Fruit fly (Drosophila melanogaster) whole organism, embryonic: ENCODE results near the gene Prp5.

Source experiments
- Abd-B ChIP-seq: fragments of 200-800 bp; sonication (Bioruptor generic); optimal IDR thresholded peaks from 2 replicates; lab custom pipeline; 2018; ENCODE audit warnings: missing biosample characterization, mild to moderate bottlenecking, missing genetic modification characterization, moderate library complexity
- Bdp1 ChIP-seq: fragments of 200-800 bp; sonication (Bioruptor generic); optimal IDR thresholded peaks from 3 replicates; lab custom pipeline; 2016; ENCODE audit warnings: missing biosample characterization, missing genetic modification characterization
- Blimp-1 ChIP-seq: fragments of 200-800 bp; sonication (Bioruptor generic); optimal IDR thresholded peaks from 3 replicates; lab custom pipeline; 2018; ENCODE audit warnings: missing biosample characterization, missing genetic modification characterization, mild to moderate bottlenecking, moderate library complexity, missing genetic modification reagents
- CG10147 ChIP-seq: fragments of 200-800 bp; sonication (Bioruptor generic); optimal IDR thresholded peaks from 2 replicates; lab custom pipeline; 2019; ENCODE audit warnings: missing biosample characterization, mild to moderate bottlenecking, missing genetic modification characterization, moderate library complexity
- CG1024 ChIP-seq: fragments of 200-800 bp; sonication (Bioruptor generic); IDR thresholded peaks from 2 replicates; pipeline ENCODE4 v1.3.6; 2022; ENCODE audit warnings: missing biosample characterization, missing genetic modification characterization
- CG10959 ChIP-seq: fragments of 200-800 bp; sonication (Bioruptor generic); IDR thresholded peaks from 2 replicates; pipeline ENCODE4 v1.3.6; 2022; ENCODE audit warnings: missing biosample characterization, missing genetic modification characterization
- CG11696 ChIP-seq: fragments of 200-800 bp; sonication (Bioruptor generic); IDR thresholded peaks from 2 replicates; pipeline ENCODE4 v1.3.6; 2022; ENCODE audit warnings: missing biosample characterization, missing genetic modification characterization
- CG12071 ChIP-seq: fragments of 200-800 bp; sonication (Bioruptor generic); optimal IDR thresholded peaks from 3 replicates; lab custom pipeline; 2018; ENCODE audit warnings: missing biosample characterization, mild to moderate bottlenecking, missing genetic modification characterization
- CG12391 ChIP-seq: fragments of 200-800 bp; sonication (Bioruptor generic); optimal IDR thresholded peaks from 3 replicates; lab custom pipeline; 2018; ENCODE audit warnings: missing biosample characterization, mild to moderate bottlenecking, missing genetic modification characterization, moderate library complexity
- CG15011 ChIP-seq: fragments of 200-800 bp; sonication (Bioruptor generic); optimal IDR thresholded peaks from 3 replicates; lab custom pipeline; 2018; ENCODE audit warnings: missing biosample characterization, mild to moderate bottlenecking, missing genetic modification characterization
- CG17912 ChIP-seq: fragments of 200-800 bp; sonication (Bioruptor generic); optimal IDR thresholded peaks from 2 replicates; lab custom pipeline; 2018; ENCODE audit warnings: missing biosample characterization, mild to moderate bottlenecking, missing genetic modification characterization
- CG18262 ChIP-seq: fragments of 200-800 bp; optimal IDR thresholded peaks from 3 replicates; lab custom pipeline; 2019; ENCODE audit warnings: missing biosample characterization, mild to moderate bottlenecking, missing genetic modification characterization, moderate library complexity
- CG31224 ChIP-seq: fragments of 200-800 bp; sonication (Bioruptor generic); IDR thresholded peaks from 2 replicates; pipeline ENCODE4 v1.3.6; 2022; ENCODE audit warnings: missing biosample characterization, missing genetic modification characterization
- CG3838 ChIP-seq: fragments of 200-800 bp; sonication (Bioruptor generic); optimal IDR thresholded peaks from 3 replicates; lab custom pipeline; 2016; ENCODE audit warnings: missing biosample characterization, missing genetic modification characterization
- CG6813 ChIP-seq: fragments of 200-800 bp; sonication (Bioruptor generic); optimal IDR thresholded peaks from 2 replicates; lab custom pipeline; 2017; ENCODE audit warnings: missing biosample characterization, missing genetic modification characterization, mild to moderate bottlenecking, moderate library complexity, missing genetic modification reagents
- CG7556 ChIP-seq: fragments of 200-800 bp; sonication (Bioruptor generic); optimal IDR thresholded peaks from 2 replicates; lab custom pipeline; 2017; ENCODE audit warnings: missing biosample characterization, mild to moderate bottlenecking, missing genetic modification characterization
- CG8359 ChIP-seq: fragments of 200-800 bp; sonication (Bioruptor generic); optimal IDR thresholded peaks from 2 replicates; lab custom pipeline; 2017; ENCODE audit warnings: missing biosample characterization, mild to moderate bottlenecking, missing genetic modification characterization, borderline replicate concordance
- Camta ChIP-seq: fragments of 200-800 bp; sonication (Bioruptor generic); optimal IDR thresholded peaks from 2 replicates; lab custom pipeline; 2016; ENCODE audit warnings: missing biosample characterization, missing genetic modification characterization
- D ChIP-seq, 2 experiments: fragments of 200-800 bp in 1 of 2; fragments of >200 bp in 1 of 2; sonication (Bioruptor generic) in 1 of 2; optimal IDR thresholded peaks; 2 replicates in 1 of 2; 3 replicates in 1 of 2; lab custom pipeline; 2017; ENCODE audit warnings: mild to moderate bottlenecking in 1 of 2, missing biosample characterization in 1 of 2, missing genetic modification characterization in 1 of 2, missing genetic modification reagents in 1 of 2
- Doc2 ChIP-seq: fragments of 200-800 bp; sonication (Bioruptor generic); IDR thresholded peaks from 2 replicates; pipeline ENCODE4 v1.3.6; 2022; ENCODE audit warnings: missing biosample characterization, missing genetic modification characterization
- Doc3 ChIP-seq: fragments of 200-800 bp; sonication (Bioruptor generic); IDR thresholded peaks from 3 replicates; pipeline ENCODE4 v1.3.6; 2022; ENCODE audit warnings: missing biosample characterization, missing genetic modification characterization; ENCODE audit not compliant: partially characterized antibody
- Drgx ChIP-seq: fragments of 200-800 bp; sonication (Bioruptor generic); IDR thresholded peaks from 2 replicates; pipeline ENCODE4 v1.3.6; 2022; ENCODE audit warnings: missing biosample characterization, missing genetic modification characterization
- ERR ChIP-seq: fragments of 200-800 bp; sonication (Bioruptor generic); optimal IDR thresholded peaks from 2 replicates; lab custom pipeline; 2016; ENCODE audit warnings: missing biosample characterization, missing genetic modification characterization
- Ets97D ChIP-seq: fragments of 200-800 bp; sonication (Bioruptor generic); optimal IDR thresholded peaks from 3 replicates; lab custom pipeline; 2016; ENCODE audit warnings: missing biosample characterization, missing genetic modification characterization
- Med ChIP-seq: fragments of 200-800 bp; sonication (Bioruptor generic); peaks from one replicate; lab custom pipeline; 2016; ENCODE audit warnings: missing biosample characterization, missing genetic modification characterization, mild to moderate bottlenecking, inconsistent platforms, moderate library complexity
- NFAT ChIP-seq: fragments of 200-800 bp; sonication (Bioruptor generic); IDR thresholded peaks from 2 replicates; pipeline ENCODE4 v1.3.6; 2022; ENCODE audit warnings: missing biosample characterization, missing genetic modification characterization
- Nf-YC ChIP-seq: fragments of 200-800 bp; optimal IDR thresholded peaks from 3 replicates; lab custom pipeline; 2019; ENCODE audit warnings: missing biosample characterization, mild to moderate bottlenecking, missing genetic modification characterization, moderate library complexity
- Oli ChIP-seq: fragments of 200-800 bp; sonication (Bioruptor generic); optimal IDR thresholded peaks from 2 replicates; lab custom pipeline; 2018; ENCODE audit warnings: missing biosample characterization, mild to moderate bottlenecking, missing genetic modification characterization, moderate library complexity
- Side ChIP-seq: fragments of 200-800 bp; sonication (Bioruptor generic); optimal IDR thresholded peaks from 2 replicates; lab custom pipeline; 2016; ENCODE audit warnings: missing biosample characterization, missing genetic modification characterization
- Tbp ChIP-seq: fragments of >200 bp; optimal IDR thresholded peaks from 2 replicates; lab custom pipeline; 2018; ENCODE audit warnings: missing biosample characterization, missing genetic modification characterization
- Vsx1 ChIP-seq: fragments of 200-800 bp; sonication (Bioruptor generic); optimal IDR thresholded peaks from 2 replicates; lab custom pipeline; 2017; ENCODE audit warnings: missing biosample characterization, mild to moderate bottlenecking, missing genetic modification characterization, missing genetic modification reagents
- ara ChIP-seq: fragments of 200-800 bp; sonication (Bioruptor generic); IDR thresholded peaks from 2 replicates; pipeline ENCODE4 v1.3.6; 2022; ENCODE audit warnings: missing biosample characterization, missing genetic modification characterization
- az2 ChIP-seq: fragments of 200-800 bp; sonication (Bioruptor generic); optimal IDR thresholded peaks from 3 replicates; lab custom pipeline; 2016; ENCODE audit warnings: missing biosample characterization, missing genetic modification characterization
- cwo ChIP-seq: fragments of 200-800 bp; sonication (Bioruptor generic); optimal IDR thresholded peaks from 3 replicates; lab custom pipeline; 2017; ENCODE audit warnings: missing biosample characterization, missing genetic modification characterization, mild to moderate bottlenecking, moderate library complexity, missing genetic modification reagents
- da ChIP-seq: fragments of 200-800 bp; sonication (Bioruptor generic); optimal IDR thresholded peaks from 2 replicates; lab custom pipeline; 2016; ENCODE audit warnings: missing biosample characterization, missing genetic modification characterization
- dpn ChIP-seq, 2 experiments: fragments of 200-800 bp; sonication (Bioruptor generic); optimal IDR thresholded peaks; 3 replicates each; lab custom pipeline; 2016; ENCODE audit warnings: missing biosample characterization in 2 of 2, missing genetic modification characterization in 2 of 2
- dysf ChIP-seq: fragments of 200-800 bp; sonication (Bioruptor generic); IDR thresholded peaks from 3 replicates; pipeline ENCODE4 v1.3.6; 2022; ENCODE audit warnings: missing biosample characterization, missing genetic modification characterization
- eve ChIP-seq, 2 experiments: fragments of >200 bp; optimal IDR thresholded peaks; 2 replicates each; lab custom pipeline; 2017; ENCODE audit warnings: missing biosample characterization in 2 of 2, missing genetic modification characterization in 2 of 2
- oc ChIP-seq: fragments of 200-800 bp; sonication (Bioruptor generic); optimal IDR thresholded peaks from 2 replicates; lab custom pipeline; 2018; ENCODE audit warnings: missing biosample characterization, mild to moderate bottlenecking, missing genetic modification characterization, moderate library complexity
- onecut ChIP-seq: fragments of 200-800 bp; sonication (Bioruptor generic); IDR thresholded peaks from 2 replicates; pipeline ENCODE4 v1.3.6; 2022; ENCODE audit warnings: missing biosample characterization, missing genetic modification characterization
- p53 ChIP-seq: fragments of 200-800 bp; sonication (Bioruptor generic); optimal IDR thresholded peaks from 2 replicates; lab custom pipeline; 2016; ENCODE audit warnings: missing biosample characterization, missing genetic modification characterization
- salm ChIP-seq: fragments of 200-800 bp; sonication (Bioruptor generic); optimal IDR thresholded peaks from 2 replicates; lab custom pipeline; 2018; ENCODE audit warnings: missing biosample characterization, mild to moderate bottlenecking, missing genetic modification characterization
- sim ChIP-seq: fragments of 200-800 bp; sonication (Bioruptor generic); IDR thresholded peaks from 2 replicates; pipeline ENCODE4 v1.3.6; 2022; ENCODE audit warnings: missing biosample characterization, missing genetic modification characterization
- sob ChIP-seq: fragments of 200-800 bp; sonication (Bioruptor generic); IDR thresholded peaks from 2 replicates; pipeline ENCODE4 v1.3.6; 2022; ENCODE audit warnings: missing biosample characterization, missing genetic modification characterization
- tin ChIP-seq: fragments of 200-800 bp; sonication (Bioruptor generic); optimal IDR thresholded peaks from 3 replicates; lab custom pipeline; 2016; ENCODE audit warnings: missing biosample characterization, missing genetic modification characterization
- trem ChIP-seq: fragments of 200-800 bp; optimal IDR thresholded peaks from 3 replicates; lab custom pipeline; 2019; ENCODE audit warnings: missing biosample characterization, mild to moderate bottlenecking, missing genetic modification characterization, moderate library complexity
- vfl ChIP-seq: fragments of 200-800 bp; sonication (Bioruptor generic); optimal IDR thresholded peaks from 2 replicates; lab custom pipeline; 2016; ENCODE audit warnings: missing biosample characterization, missing genetic modification characterization
- vvl ChIP-seq: fragments of 200-800 bp; sonication (Bioruptor generic); IDR thresholded peaks from 2 replicates; pipeline ENCODE4 v1.3.6; 2022; ENCODE audit warnings: missing biosample characterization, missing genetic modification characterization
- zfh1 ChIP-seq: fragments of 200-800 bp; sonication (Bioruptor generic); IDR thresholded peaks from 3 replicates; pipeline ENCODE4 v1.3.6; 2022; ENCODE audit warnings: missing biosample characterization, missing genetic modification characterization

The Prp5 gene

dm6 chrX:15383513-15384373, 38.8 kb downstream of the Prp5 start (continued):
- peak; percentile 44 for TF ChIP-seq Nf-YC
- TF ChIP-seq az2 (GFP tag; lab: Kevin White, UChicago): peak; percentile 35
- no peak for TF ChIP-seq NFAT (GFP tag; lab: Robert Waterston, UW)
- peak; percentile 68 for TF ChIP-seq Oli
- peak; percentile 5 for TF ChIP-seq CG12071 (GFP tag; lab: Kevin White, UChicago)
- 0 out of 3 replicates have a peak, but pooled peaks have one; percentile 12 for TF ChIP-seq zfh1 (GFP tag; lab: Robert Waterston, UW)
- no peak for TF ChIP-seq vfl
- TF ChIP-seq Abd-B: peak; percentile 47
- no peak for TF ChIP-seq Vsx1 (GFP tag; lab: Kevin White, UChicago)
- peak; percentile 46 for TF ChIP-seq sob (GFP tag; lab: Robert Waterston, UW)
- peak; percentile 17; the same call in 1 of the 2 replicates for TF ChIP-seq CG31224 (GFP tag; lab: Robert Waterston, UW)
- peak; percentile 74 for TF ChIP-seq CG7556 (GFP tag; lab: Kevin White, UChicago)
- TF ChIP-seq eve (GFP tag; optimal IDR thresholded peaks at IDR 0.05; lab: Kevin White, UChicago): peak in 1 of 2 experiments; percentile 71
- no peak for TF ChIP-seq CG3838
- TF ChIP-seq trem (tag; lab: Kevin White, UChicago): peak; percentile 24
- peak; percentile 38 for TF ChIP-seq CG6813 (GFP tag; lab: Kevin White, UChicago)
- TF ChIP-seq D (optimal IDR thresholded peaks at IDR 0.05; lab: Kevin White, UChicago): no peak
- TF ChIP-seq D (GFP tag; optimal IDR thresholded peaks at IDR 0.05; lab: Kevin White, UChicago): peak; percentile 45
- peak; percentile 68 for TF ChIP-seq CG12391
- peak in 1 of 2 experiments; percentile 45 for TF ChIP-seq dpn (GFP tag; optimal IDR thresholded peaks at IDR 0.05; lab: Kevin White, UChicago)
- TF ChIP-seq p53: no peak
- TF ChIP-seq oc (tag; lab: Kevin White, UChicago): no peak
- no peak for TF ChIP-seq Drgx (GFP tag; lab: Robert Waterston, UW)
- no peak for TF ChIP-seq Doc2 (GFP tag; lab: Robert Waterston, UW)
- TF ChIP-seq CG8359: no peak
- TF ChIP-seq tin: peak; percentile 22
- no peak for TF ChIP-seq Bdp1
- no peak for TF ChIP-seq salm (tag; lab: Kevin White, UChicago)
- TF ChIP-seq vvl (GFP tag; lab: Robert Waterston, UW): peak; percentile 47; the same call in 1 of the 2 replicates
- TF ChIP-seq Tbp (GFP tag; lab: Kevin White, UChicago): no peak
- no peak for TF ChIP-seq Side (GFP tag; lab: Kevin White, UChicago)
- TF ChIP-seq CG18262: peak; percentile 66
- no peak for TF ChIP-seq da
- TF ChIP-seq CG11696 (GFP tag; lab: Robert Waterston, UW): no peak
- TF ChIP-seq sim (GFP tag; lab: Robert Waterston, UW): no peak
- peak; percentile 57; the same call in 2 of the 3 replicates for TF ChIP-seq dysf (GFP tag; lab: Robert Waterston, UW)
- no peak for TF ChIP-seq CG10959 (GFP tag; lab: Robert Waterston, UW)
- peak; percentile 59 for TF ChIP-seq cwo
- TF ChIP-seq ERR: no peak
- no peak for TF ChIP-seq Ets97D (GFP tag; lab: Kevin White, UChicago)
- TF ChIP-seq ara (GFP tag; lab: Robert Waterston, UW): no peak
- TF ChIP-seq onecut (GFP tag; lab: Robert Waterston, UW): peak; percentile 19; the same call in 1 of the 2 replicates
- no peak for TF ChIP-seq Camta (GFP tag; lab: Kevin White, UChicago)
- TF ChIP-seq CG17912 (GFP tag; lab: Kevin White, UChicago): no peak
- TF ChIP-seq Med (GFP tag; lab: Kevin White, UChicago): peak; percentile 79
- TF ChIP-seq CG10147: peak; percentile 6
- no peak for TF ChIP-seq CG1024 (GFP tag; lab: Robert Waterston, UW)
- TF ChIP-seq Blimp-1 (GFP tag; lab: Kevin White, UChicago): peak; percentile 64
- TF ChIP-seq Doc3 (GFP tag; lab: Robert Waterston, UW): no peak
- TF ChIP-seq CG15011 (GFP tag; lab: Kevin White, UChicago): peak; percentile 32
